Worm (Caenorhabditis elegans): ENCODE data around the gene ufbp-1.

- TF ChIP-seq hlh-12 (tag; optimal IDR thresholded peaks at IDR 0.05) (no peak), him-1 (tag; optimal IDR thresholded peaks at IDR 0.05) (no peak), nhr-27 (tag; optimal IDR thresholded peaks at IDR 0.05) (no peak), snpc-4 (GFP tag; optimal IDR thresholded peaks at IDR 0.05) (no peak), snpc-4 (tag; optimal IDR thresholded peaks at IDR 0.05) (no peak), pha-4 (tag; optimal IDR thresholded peaks at IDR 0.05) (no peak), ama-1 (optimal IDR thresholded peaks at IDR 0.05) (no peak), ama-1 (GFP tag; optimal IDR thresholded peaks at IDR 0.05) (no peak), T07F8.4 (tag; optimal IDR thresholded peaks at IDR 0.05) (no peak), ztf-26 (tag; optimal IDR thresholded peaks at IDR 0.05) (no peak), cebp-1 (GFP tag; IDR thresholded peaks at IDR 0.05) (no peak), cebp-1 (tag; optimal IDR thresholded peaks at IDR 0.05) (no peak), unc-130 (GFP tag; optimal IDR thresholded peaks at IDR 0.05) (no peak), chd-7 (tag; optimal IDR thresholded peaks at IDR 0.05) (no peak), mes-4 (tag; optimal IDR thresholded peaks at IDR 0.05) (no peak), T26A5.8 (tag; optimal IDR thresholded peaks at IDR 0.05) (no peak), ztf-6 (GFP tag; IDR thresholded peaks at IDR 0.05) (no peak)
Observed at ce11 chrIII:8451181-8451580, 7.8 kb upstream of the ufbp-1 start.
